Fruit fly (Drosophila melanogaster) whole organism: ENCODE measurements around the gene CG15431.

Source experiments
- CG8478 ChIP-seq: fragments of >200 bp; optimal IDR thresholded peaks from 2 replicates; lab custom pipeline; 2018; ENCODE audit warnings: inconsistent platforms
- psq ChIP-seq: fragments of >200 bp; optimal IDR thresholded peaks from 2 replicates; lab custom pipeline; 2017

DNA sequence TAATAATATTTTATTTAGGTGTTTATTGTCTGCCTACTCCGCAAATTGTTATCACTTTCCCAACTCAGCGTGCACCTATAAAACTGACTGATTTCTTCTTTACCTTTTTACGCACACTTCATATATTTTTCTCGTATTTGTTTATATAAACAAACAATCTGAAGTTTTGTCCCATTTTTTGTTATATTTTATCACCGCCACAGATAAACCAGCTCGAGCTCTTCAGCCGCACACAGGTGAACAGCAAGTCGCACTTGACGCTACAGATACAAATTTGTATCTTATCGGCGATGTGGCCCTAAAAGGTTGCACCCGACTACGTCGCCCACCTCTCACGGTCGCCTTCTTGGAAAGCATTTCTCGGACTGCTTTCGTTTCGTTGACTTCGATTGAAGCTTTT is 34.3 kb upstream of the CG15431 start:
- TF ChIP-seq CG8478 (no peak), psq (lab: Kevin White, UChicago) (no peak)
